Worm (Caenorhabditis elegans) whole organism, early embryonic: ENCODE measurements around the gene arrd-6.

ENCODE experiments used
- B0310.2 ChIP-seq: sonication (generic microtip); optimal IDR thresholded peaks from 2 replicates; lab custom pipeline; 2016; ENCODE audit warnings: mild to moderate bottlenecking, missing genetic modification characterization, missing compliant biosample characterization
- F13C5.2 ChIP-seq: sonication (generic microtip); optimal IDR thresholded peaks from 2 replicates; lab custom pipeline; 2017; ENCODE audit warnings: mild to moderate bottlenecking, missing genetic modification characterization, inconsistent platforms, missing compliant biosample characterization
- aly-1 ChIP-seq: sonication (generic microtip); optimal IDR thresholded peaks from 2 replicates; lab custom pipeline; 2016; ENCODE audit warnings: missing genetic modification characterization, missing compliant biosample characterization
- ama-1 ChIP-seq: fragments of 150-350 bp; optimal IDR thresholded peaks from 2 replicates; lab custom pipeline; 2014
- ceh-13 ChIP-seq: fragments of 200-800 bp; sonication (Bioruptor generic); optimal IDR thresholded peaks from 2 replicates; lab custom pipeline; 2018; ENCODE audit warnings: mild to moderate bottlenecking, missing genetic modification characterization, missing compliant biosample characterization
- ets-7 ChIP-seq: sonication (generic microtip); optimal IDR thresholded peaks from 2 replicates; lab custom pipeline; 2016; ENCODE audit warnings: missing genotype, missing genetic modification characterization, missing compliant biosample characterization
- flt-1 ChIP-seq: fragments of 200-800 bp; sonication (Bioruptor generic); IDR thresholded peaks from 2 replicates; pipeline ENCODE4 v1.3.6; 2022; ENCODE audit warnings: missing genetic modification characterization, missing compliant biosample characterization
- hmg-4 ChIP-seq: fragments of 200-800 bp; sonication (Bioruptor generic); optimal IDR thresholded peaks from 2 replicates; lab custom pipeline; 2018; ENCODE audit warnings: mild to moderate bottlenecking, missing genetic modification characterization, missing compliant biosample characterization
- hnd-1 ChIP-seq: sonication (generic microtip); optimal IDR thresholded peaks from 2 replicates; lab custom pipeline; 2016; ENCODE audit warnings: missing genetic modification characterization, missing compliant biosample characterization
- pes-1 ChIP-seq: fragments of 200-800 bp; sonication (Bioruptor generic); IDR thresholded peaks from 2 replicates; pipeline ENCODE4 v1.3.6; 2022; ENCODE audit warnings: missing genetic modification reagents, missing genetic modification characterization, missing compliant biosample characterization
- sea-1 ChIP-seq: fragments of 200-800 bp; sonication (Bioruptor generic); conservative IDR thresholded peaks from 2 replicates; pipeline ENCODE4 v1.3.6; 2022; ENCODE audit warnings: missing genetic modification characterization, missing compliant biosample characterization
- tbx-11 ChIP-seq: fragments of 200-800 bp; sonication (Bioruptor generic); IDR thresholded peaks from 2 replicates; pipeline ENCODE4 v1.3.6; 2022; ENCODE audit warnings: missing genetic modification characterization, missing compliant biosample characterization
- tra-4 ChIP-seq: sonication (generic microtip); optimal IDR thresholded peaks from 2 replicates; lab custom pipeline; 2017; ENCODE audit warnings: missing genetic modification characterization, missing compliant biosample characterization

ce11 chrII:11127364-11127763 is 15.2 kb upstream of the arrd-6 start, which contains the start of gene F40F8.1:
- no peak for TF ChIP-seq flt-1
- TF ChIP-seq tra-4 (tag; lab: Kevin White, UChicago), result no peak
- TF ChIP-seq ama-1 (lab: Kevin White, UChicago), result no peak
- TF ChIP-seq tbx-11 (GFP tag; lab: Robert Waterston, UW), result no peak
- TF ChIP-seq hnd-1 (tag; lab: Kevin White, UChicago), result no peak
- no peak for TF ChIP-seq ceh-13 (GFP tag; lab: Kevin White, UChicago)
- TF ChIP-seq B0310.2 (tag; lab: Kevin White, UChicago), result no peak
- no peak for TF ChIP-seq ets-7 (tag; lab: Kevin White, UChicago)
- no peak for TF ChIP-seq aly-1 (tag; lab: Kevin White, UChicago)
- no peak for TF ChIP-seq F13C5.2 (tag; lab: Kevin White, UChicago)
- TF ChIP-seq pes-1 (GFP tag; lab: Robert Waterston, UW), result no peak
- TF ChIP-seq hmg-4 (GFP tag; lab: Kevin White, UChicago), result no peak
- no peak for TF ChIP-seq sea-1
